Worm (Caenorhabditis elegans): Measurements from ENCODE around the gene plg-1.

ce11 chrIII:8847722-8848121 lies 4.3 kb upstream of the plg-1 start:
- no peak for TF ChIP-seq skn-1 (tag; optimal IDR thresholded peaks at IDR 0.05)
- TF ChIP-seq fos-1 (tag; optimal IDR thresholded peaks at IDR 0.05) = peak; percentile 24
- TF ChIP-seq lsy-2 (tag; optimal IDR thresholded peaks at IDR 0.05) = peak in 1 of 2 experiments; percentile 73
- no peak for TF ChIP-seq unc-62 (GFP tag; optimal IDR thresholded peaks at IDR 0.05)
- TF ChIP-seq lin-39 (tag; optimal IDR thresholded peaks at IDR 0.05) = no peak
- no peak for TF ChIP-seq mdl-1 (tag; optimal IDR thresholded peaks at IDR 0.05)
- no peak for TF ChIP-seq ztf-4 (tag; optimal IDR thresholded peaks at IDR 0.05)
- TF ChIP-seq ztf-11 (tag; optimal IDR thresholded peaks at IDR 0.05) = no peak
- no peak for TF ChIP-seq nhr-77 (tag; optimal IDR thresholded peaks at IDR 0.05)
- no peak for TF ChIP-seq elt-1 (tag; optimal IDR thresholded peaks at IDR 0.05)
- no peak for TF ChIP-seq ceh-82 (tag; optimal IDR thresholded peaks at IDR 0.05)
- TF ChIP-seq nhr-10 (tag; optimal IDR thresholded peaks at IDR 0.05) = no peak
- TF ChIP-seq lin-13 (GFP tag; optimal IDR thresholded peaks at IDR 0.05) = peak; percentile 34
- TF ChIP-seq egl-27 (tag; optimal IDR thresholded peaks at IDR 0.05) = no peak
